Worm (Caenorhabditis elegans) whole organism, midembryonic: ENCODE data around the gene Y46G5A.14.

Source experiments
- T22C8.4 ChIP-seq: fragments of 200-800 bp; sonication (Bioruptor generic); IDR thresholded peaks from 2 replicates; pipeline ENCODE4 v1.3.6; 2022; ENCODE audit warnings: missing genetic modification characterization, missing compliant biosample characterization
- flt-1 ChIP-seq: fragments of 200-800 bp; sonication (Bioruptor generic); IDR thresholded peaks from 2 replicates; pipeline ENCODE4 v1.3.6; 2022; ENCODE audit warnings: missing genetic modification characterization, missing compliant biosample characterization
- klf-2 ChIP-seq: fragments of 200-800 bp; sonication (Bioruptor generic); conservative IDR thresholded peaks from 2 replicates; pipeline ENCODE4 v1.3.6; 2022; ENCODE audit warnings: missing genetic modification reagents, missing genetic modification characterization, missing compliant biosample characterization
- tab-1 ChIP-seq: fragments of 200-800 bp; sonication (Bioruptor generic); IDR thresholded peaks from 2 replicates; pipeline ENCODE4 v1.3.6; 2022; ENCODE audit warnings: missing genetic modification characterization, missing compliant biosample characterization
- ztf-23 ChIP-seq: fragments of 200-800 bp; sonication (Bioruptor generic); IDR thresholded peaks from 2 replicates; pipeline ENCODE4 v1.3.6; 2022; ENCODE audit warnings: missing genetic modification reagents, missing genetic modification characterization, missing compliant biosample characterization

DNA sequence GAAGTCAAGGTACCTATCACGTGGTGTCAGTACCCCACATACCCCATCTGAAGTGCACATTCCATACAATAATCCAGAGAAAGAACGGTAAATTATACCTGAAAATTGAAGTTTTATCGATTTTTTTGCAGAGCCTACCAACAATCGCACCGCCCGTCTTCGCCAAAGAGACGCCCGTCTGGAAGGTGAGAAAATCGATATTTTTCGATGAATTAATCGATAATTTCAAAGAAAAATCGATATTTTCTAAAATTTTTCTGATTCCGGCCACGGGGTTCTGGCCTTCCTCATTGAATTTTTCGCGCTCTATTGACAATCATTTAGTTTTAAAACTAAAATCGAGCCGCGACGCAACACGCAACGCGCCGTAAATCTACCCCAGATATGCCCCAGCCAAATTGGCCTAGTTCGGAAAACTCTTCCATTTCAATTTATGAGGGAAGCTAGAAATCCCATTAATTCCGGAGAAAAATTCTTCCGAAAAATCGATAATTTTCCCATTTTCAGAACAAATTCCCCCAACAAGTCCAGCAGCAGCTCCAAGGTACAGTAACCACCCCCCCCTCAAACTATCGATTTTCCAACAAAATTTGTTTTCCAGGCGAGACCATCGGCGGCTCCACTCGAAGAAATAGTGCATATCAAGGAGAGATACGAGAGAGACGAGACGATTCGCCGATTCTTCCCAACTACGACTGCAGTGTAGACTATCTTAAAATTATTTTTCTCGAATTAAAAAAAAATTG lies 7.9 kb upstream of the Y46G5A.14 start:
- TF ChIP-seq T22C8.4 (peak; percentile 60), klf-2 (GFP tag; lab: Robert Waterston, UW) (no peak), tab-1 (GFP tag; lab: Robert Waterston, UW) (no peak), flt-1 (GFP tag; lab: Robert Waterston, UW) (no peak), ztf-23 (GFP tag; lab: Robert Waterston, UW) (no peak)
